Fruit fly (Drosophila melanogaster) whole organism: ENCODE measurements around the gene CG17896.

ENCODE experiments used
- CG8478 ChIP-seq: fragments of >200 bp; optimal IDR thresholded peaks from 2 replicates; lab custom pipeline; 2018; ENCODE audit warnings: inconsistent platforms
- EcR ChIP-seq, 2 experiments: fragments of >200 bp; optimal IDR thresholded peaks; 2 replicates each; lab custom pipeline; 2017; ENCODE audit warnings: missing biosample characterization in 2 of 2, missing genetic modification characterization in 2 of 2, missing genetic modification reagents in 2 of 2
- psq ChIP-seq: fragments of >200 bp; optimal IDR thresholded peaks from 2 replicates; lab custom pipeline; 2017
- usp ChIP-seq: fragments of >200 bp; optimal IDR thresholded peaks from 2 replicates; lab custom pipeline; 2017; ENCODE audit warnings: missing biosample characterization, missing genetic modification characterization, mixed read lengths

- TF ChIP-seq psq (lab: Kevin White, UChicago) (no peak), EcR (GFP tag; optimal IDR thresholded peaks at IDR 0.05; lab: Kevin White, UChicago) (no peak), usp (GFP tag; lab: Kevin White, UChicago) (no peak), CG8478 (lab: Kevin White, UChicago) (no peak)
These were observed 44.3 kb downstream of the CG17896 start for dm6 chrX:448978-449377.
